Fruit fly (Drosophila melanogaster) whole organism, adult: ENCODE data around the gene fbp.

ENCODE experiments used
- CG11617 ChIP-seq: fragments of 200-800 bp; sonication (Bioruptor generic); optimal IDR thresholded peaks from 2 replicates; lab custom pipeline; 2017; ENCODE audit warnings: mild to moderate bottlenecking, missing biosample characterization, missing genetic modification reagents, missing genetic modification characterization
- CG12768 ChIP-seq: fragments of 200-800 bp; sonication (Bioruptor generic); optimal IDR thresholded peaks from 2 replicates; lab custom pipeline; 2017; ENCODE audit warnings: missing biosample characterization, missing genetic modification characterization, mild to moderate bottlenecking, moderate library complexity, missing genetic modification reagents
- CG14711 ChIP-seq: fragments of 200-800 bp; sonication (Bioruptor generic); optimal IDR thresholded peaks from 2 replicates; lab custom pipeline; 2018; ENCODE audit warnings: missing biosample characterization, mild to moderate bottlenecking, missing genetic modification characterization, moderate library complexity
- CG1620 ChIP-seq: fragments of 200-800 bp; sonication (Bioruptor generic); optimal IDR thresholded peaks from 2 replicates; lab custom pipeline; 2016; ENCODE audit warnings: missing biosample characterization, missing genetic modification characterization
- CG33017 ChIP-seq: fragments of 200-800 bp; sonication (Bioruptor generic); optimal IDR thresholded peaks from 2 replicates; lab custom pipeline; 2018; ENCODE audit warnings: missing biosample characterization, mild to moderate bottlenecking, missing genetic modification characterization, moderate library complexity
- CG5204 ChIP-seq: fragments of 200-800 bp; sonication (Bioruptor generic); optimal IDR thresholded peaks from 2 replicates; lab custom pipeline; 2016; ENCODE audit warnings: missing biosample characterization, missing genetic modification characterization
- CG7045 ChIP-seq: fragments of 200-800 bp; sonication (Bioruptor generic); optimal IDR thresholded peaks from 2 replicates; lab custom pipeline; 2017; ENCODE audit warnings: missing biosample characterization, mild to moderate bottlenecking, missing genetic modification characterization
- CG7101 ChIP-seq: fragments of 200-800 bp; sonication (Bioruptor generic); optimal IDR thresholded peaks from 2 replicates; lab custom pipeline; 2018; ENCODE audit warnings: missing biosample characterization, mild to moderate bottlenecking, missing genetic modification characterization, moderate library complexity
- Clk ChIP-seq: fragments of 200-800 bp; sonication (Bioruptor generic); optimal IDR thresholded peaks from 2 replicates; lab custom pipeline; 2017; ENCODE audit warnings: missing biosample characterization, missing genetic modification characterization
- Crg-1 ChIP-seq: fragments of 200-800 bp; sonication (Bioruptor generic); optimal IDR thresholded peaks from 2 replicates; lab custom pipeline; 2016; ENCODE audit warnings: missing biosample characterization, missing genetic modification characterization
- Hr96 ChIP-seq: fragments of 200-800 bp; sonication (Bioruptor generic); optimal IDR thresholded peaks from 2 replicates; lab custom pipeline; 2016; ENCODE audit warnings: missing biosample characterization, missing genetic modification characterization
- Mnt ChIP-seq: fragments of 200-800 bp; sonication (Bioruptor generic); optimal IDR thresholded peaks from 2 replicates; lab custom pipeline; 2016; ENCODE audit warnings: missing biosample characterization, mild to moderate bottlenecking, missing genetic modification characterization
- bab1 ChIP-seq: fragments of 200-800 bp; sonication (Bioruptor generic); optimal IDR thresholded peaks from 3 replicates; lab custom pipeline; 2019; ENCODE audit warnings: missing biosample characterization, mild to moderate bottlenecking, missing genetic modification characterization, moderate library complexity
- cic ChIP-seq: fragments of 200-800 bp; sonication (Bioruptor generic); optimal IDR thresholded peaks from 2 replicates; lab custom pipeline; 2017; ENCODE audit warnings: missing biosample characterization, mild to moderate bottlenecking, missing genetic modification characterization, moderate library complexity
- cnc ChIP-seq, 2 experiments: fragments of >200 bp; optimal IDR thresholded peaks; 2 replicates each; lab custom pipeline; 2017
- kay ChIP-seq: fragments of 200-800 bp; sonication (Bioruptor generic); peaks from one replicate; lab custom pipeline; 2016; ENCODE audit warnings: missing biosample characterization, missing genetic modification characterization, borderline replicate concordance
- ovo ChIP-seq: fragments of 200-800 bp; sonication (Bioruptor generic); optimal IDR thresholded peaks from 2 replicates; lab custom pipeline; 2016; ENCODE audit warnings: missing biosample characterization, missing genetic modification characterization
- pad ChIP-seq: fragments of 200-800 bp; sonication (Bioruptor generic); optimal IDR thresholded peaks from 3 replicates; lab custom pipeline; 2017; ENCODE audit warnings: missing biosample characterization, missing genetic modification characterization, mild to moderate bottlenecking, moderate library complexity, missing genetic modification reagents
- tj ChIP-seq: fragments of 200-800 bp; sonication (Bioruptor generic); optimal IDR thresholded peaks from 3 replicates; lab custom pipeline; 2017; ENCODE audit warnings: missing biosample characterization, mild to moderate bottlenecking, missing genetic modification characterization, moderate library complexity
- toe ChIP-seq: fragments of 200-800 bp; sonication (Bioruptor generic); optimal IDR thresholded peaks from 2 replicates; lab custom pipeline; 2016; ENCODE audit warnings: missing biosample characterization, missing genetic modification characterization

The fbp gene

dm6 chr2L:19787930-19788329 lies 24.0 kb upstream of the fbp start:
- no peak for TF ChIP-seq CG11617 (GFP tag; lab: Kevin White, UChicago)
- TF ChIP-seq toe (GFP tag; lab: Kevin White, UChicago): no peak
- TF ChIP-seq ovo (GFP tag; lab: Kevin White, UChicago): no peak
- no peak for TF ChIP-seq pad (GFP tag; lab: Kevin White, UChicago)

dm6 chr2L:19784827-19785569 lies 21.1 kb upstream of the fbp start:
- TF ChIP-seq CG14711 (tag; lab: Kevin White, UChicago) (no peak), Hr96 (no peak), Clk (GFP tag; lab: Kevin White, UChicago) (no peak), CG1620 (GFP tag; lab: Kevin White, UChicago) (no peak), pad (GFP tag; lab: Kevin White, UChicago) (no peak), CG7101 (tag; lab: Kevin White, UChicago) (no peak), Crg-1 (GFP tag; lab: Kevin White, UChicago) (no peak), ovo (GFP tag; lab: Kevin White, UChicago) (no peak), toe (GFP tag; lab: Kevin White, UChicago) (no peak), CG5204 (GFP tag; lab: Kevin White, UChicago) (no peak)

dm6 chr2L:19774278-19774677 lies 10.3 kb upstream of the fbp start:
- TF ChIP-seq Hr96 (no peak), Mnt (no peak), Crg-1 (GFP tag; lab: Kevin White, UChicago) (no peak), bab1 (no peak)

DNA sequence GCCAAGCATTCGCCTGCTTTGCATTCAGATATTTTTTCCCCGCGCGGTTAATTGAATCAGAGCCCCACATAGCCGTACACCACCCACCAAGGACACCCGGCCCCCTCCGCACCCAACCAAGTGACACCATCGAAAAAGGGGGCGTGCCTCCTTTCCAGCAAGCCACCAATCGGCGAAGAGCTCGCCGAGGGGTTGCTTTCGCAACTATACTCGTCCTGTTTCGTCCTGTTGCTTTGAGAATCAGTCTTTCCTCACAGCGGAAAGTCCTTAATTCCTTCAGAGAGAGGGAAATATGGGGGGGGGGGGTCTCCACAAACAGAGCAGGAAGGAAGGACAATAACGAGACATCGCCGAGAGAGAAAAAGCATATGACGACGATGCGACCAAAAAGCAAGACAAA lies 5.8 kb upstream of the fbp start:
- no peak for TF ChIP-seq pad (GFP tag; lab: Kevin White, UChicago)
- TF ChIP-seq CG7045 (GFP tag; lab: Kevin White, UChicago): no peak
- TF ChIP-seq bab1: no peak
- no peak for TF ChIP-seq CG5204 (GFP tag; lab: Kevin White, UChicago)
- TF ChIP-seq tj (GFP tag; lab: Kevin White, UChicago): no peak
- TF ChIP-seq CG11617 (GFP tag; lab: Kevin White, UChicago): no peak
- TF ChIP-seq cnc (optimal IDR thresholded peaks at IDR 0.05; lab: Kevin White, UChicago): no peak
- TF ChIP-seq ovo (GFP tag; lab: Kevin White, UChicago): no peak

DNA sequence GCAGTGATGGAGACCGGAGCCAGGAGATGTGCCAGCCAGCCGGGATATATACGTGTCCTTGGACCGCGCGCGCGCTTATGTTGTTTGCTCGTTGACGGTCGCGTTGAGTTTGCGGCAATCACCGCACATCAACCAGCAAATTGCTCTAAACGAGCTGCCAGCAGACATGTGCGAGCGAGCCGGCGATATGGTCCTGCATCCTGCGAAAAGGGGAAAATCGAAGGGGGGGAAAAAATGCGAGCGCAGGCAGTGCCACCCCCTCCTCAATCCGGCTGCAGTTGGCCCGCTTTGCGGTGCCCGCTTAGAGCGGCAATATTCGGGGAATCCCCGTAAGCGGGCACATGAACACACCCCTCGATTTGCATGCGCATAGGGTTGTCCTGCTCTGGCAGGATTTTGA lies 5.0 kb upstream of the fbp start, which contains the start of gene bsh:
bsh (minus strand) TSS at position 101 of the 400 bp plus-strand sequence.
- TF ChIP-seq cnc (optimal IDR thresholded peaks at IDR 0.05; lab: Kevin White, UChicago) (no peak), Clk (GFP tag; lab: Kevin White, UChicago) (no peak), CG12768 (GFP tag; lab: Kevin White, UChicago) (no peak)

dm6 chr2L:19765406-19765805 lies 1.5 kb upstream of the fbp start:
- TF ChIP-seq CG7045 (GFP tag; lab: Kevin White, UChicago) (no peak), CG33017 (tag; lab: Kevin White, UChicago) (no peak), pad (GFP tag; lab: Kevin White, UChicago) (no peak), CG11617 (GFP tag; lab: Kevin White, UChicago) (no peak), CG5204 (GFP tag; lab: Kevin White, UChicago) (no peak), Clk (GFP tag; lab: Kevin White, UChicago) (no peak), CG1620 (GFP tag; lab: Kevin White, UChicago) (no peak), cnc (optimal IDR thresholded peaks at IDR 0.05; lab: Kevin White, UChicago) (no peak), ovo (GFP tag; lab: Kevin White, UChicago) (no peak), cic (GFP tag; lab: Kevin White, UChicago) (no peak), tj (GFP tag; lab: Kevin White, UChicago) (no peak), Hr96 (no peak), Mnt (no peak), CG7101 (tag; lab: Kevin White, UChicago) (no peak), CG14711 (tag; lab: Kevin White, UChicago) (no peak)

DNA sequence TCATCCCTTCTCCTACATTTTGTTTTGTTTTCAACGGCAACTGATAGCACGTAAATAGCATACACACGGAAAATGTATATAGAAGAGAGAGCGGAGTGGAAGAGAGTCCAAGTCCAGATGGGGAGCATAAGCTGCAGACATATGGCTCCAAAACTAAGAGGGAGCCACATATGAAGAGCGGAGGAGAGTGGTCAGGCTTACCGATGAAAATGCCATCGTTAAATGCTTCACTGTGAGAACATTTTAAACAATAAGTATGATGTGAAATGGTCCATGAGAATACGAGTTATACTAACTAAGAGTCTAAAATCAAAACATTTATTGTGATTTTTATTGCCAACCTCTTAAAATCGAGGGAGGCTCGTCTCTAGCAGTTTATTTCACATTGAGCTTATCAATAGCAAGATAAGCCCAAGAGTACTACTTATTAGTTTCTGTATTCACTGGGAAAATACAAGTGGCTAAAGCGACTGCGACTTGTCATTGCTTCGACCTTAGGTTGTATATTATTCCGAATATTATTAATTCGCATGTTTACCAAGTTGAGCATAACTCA lies 723 bp upstream of the fbp start:
- TF ChIP-seq kay (GFP tag; lab: Kevin White, UChicago): no peak
- TF ChIP-seq cic (GFP tag; lab: Kevin White, UChicago): no peak
- TF ChIP-seq ovo (GFP tag; lab: Kevin White, UChicago): no peak
- no peak for TF ChIP-seq Hr96
- TF ChIP-seq CG7045 (GFP tag; lab: Kevin White, UChicago): no peak
